Worm (Caenorhabditis elegans) whole organism, L1 larva: ENCODE results near the gene F53F8.6.

Source experiments
- C04F5.9 ChIP-seq: sonication (generic microtip); optimal IDR thresholded peaks from 2 replicates; lab custom pipeline; 2016; ENCODE audit warnings: missing genetic modification characterization, missing compliant biosample characterization
- C16A3.4 ChIP-seq: fragments of 150-350 bp; optimal IDR thresholded peaks from 2 replicates; lab custom pipeline; 2014; ENCODE audit warnings: missing biosample characterization, missing genetic modification characterization
- C34B4.2 ChIP-seq: sonication (generic microtip); optimal IDR thresholded peaks from 2 replicates; lab custom pipeline; 2017; ENCODE audit warnings: mild to moderate bottlenecking, missing genetic modification characterization, missing compliant biosample characterization
- F16B12.6 ChIP-seq: fragments of 150-350 bp; optimal IDR thresholded peaks from 2 replicates; lab custom pipeline; 2014; ENCODE audit warnings: missing biosample characterization, missing genetic modification characterization
- Y116A8C.19 ChIP-seq: sonication (generic microtip); optimal IDR thresholded peaks from 2 replicates; lab custom pipeline; 2016; ENCODE audit warnings: missing compliant biosample characterization, missing genetic modification characterization, borderline replicate concordance
- ceh-63 ChIP-seq: fragments of 200-800 bp; sonication (Bioruptor generic); optimal IDR thresholded peaks from 2 replicates; lab custom pipeline; 2018; ENCODE audit warnings: mild to moderate bottlenecking, missing genetic modification characterization, missing compliant biosample characterization
- ceh-8 ChIP-seq: fragments of 200-800 bp; sonication (Bioruptor generic); optimal IDR thresholded peaks from 2 replicates; lab custom pipeline; 2018; ENCODE audit warnings: mild to moderate bottlenecking, missing genetic modification characterization, moderate library complexity, missing compliant biosample characterization
- ceh-82 ChIP-seq, 3 experiments: fragments of 150-350 bp in 1 of 3; sonication (generic microtip) in 2 of 3; optimal IDR thresholded peaks; 2 replicates each; lab custom pipeline; 2014 to 2017; ENCODE audit warnings: missing biosample characterization in 3 of 3, missing genetic modification characterization in 3 of 3
- ceh-88 ChIP-seq: fragments of 200-800 bp; sonication (Bioruptor generic); IDR thresholded peaks from 2 replicates; pipeline ENCODE4 v1.3.6; 2022; ENCODE audit warnings: missing genetic modification characterization, missing compliant biosample characterization
- ceh-90 ChIP-seq: sonication (generic microtip); optimal IDR thresholded peaks from 2 replicates; lab custom pipeline; 2016; ENCODE audit warnings: missing genetic modification characterization, missing compliant biosample characterization
- ces-1 ChIP-seq: fragments of 150-350 bp; optimal IDR thresholded peaks from 2 replicates; lab custom pipeline; 2014; ENCODE audit warnings: missing biosample characterization, missing genetic modification reagents, missing genetic modification characterization
- egl-13 ChIP-seq: sonication (generic microtip); optimal IDR thresholded peaks from 2 replicates; lab custom pipeline; 2016; ENCODE audit warnings: missing genotype, missing genetic modification reagents, missing genetic modification characterization, missing compliant biosample characterization
- elt-2 ChIP-seq: sonication (generic microtip); optimal IDR thresholded peaks from 2 replicates; lab custom pipeline; 2016; ENCODE audit warnings: missing genetic modification characterization, mild to moderate bottlenecking, inconsistent platforms, missing compliant biosample characterization, missing genetic modification reagents
- elt-3 ChIP-seq, 6 experiments: fragments of 150-350 bp in 1 of 6; sonication (generic microtip); optimal IDR thresholded peaks; 2 replicates each; lab custom pipeline; 2017 to 2018; ENCODE audit warnings: missing biosample characterization in 6 of 6, missing genetic modification characterization in 6 of 6, inconsistent platforms in 1 of 6
- ets-5 ChIP-seq: fragments of 200-800 bp; sonication (Bioruptor generic); IDR thresholded peaks from 2 replicates; pipeline ENCODE4 v1.3.6; 2022; ENCODE audit warnings: missing genetic modification characterization, missing compliant biosample characterization
- fkh-4 ChIP-seq: sonication (generic microtip); optimal IDR thresholded peaks from 2 replicates; lab custom pipeline; 2016; ENCODE audit warnings: missing compliant biosample characterization, missing genetic modification characterization, borderline replicate concordance
- grh-1 ChIP-seq: fragments of 200-800 bp; sonication (Bioruptor generic); IDR thresholded peaks from 2 replicates; pipeline ENCODE4 v1.3.6; 2022; ENCODE audit warnings: missing genetic modification reagents, missing genetic modification characterization, missing compliant biosample characterization
- hpl-2 ChIP-seq: fragments of 150-350 bp; optimal IDR thresholded peaks from 2 replicates; lab custom pipeline; 2014; ENCODE audit warnings: missing biosample characterization, missing genetic modification reagents, missing genetic modification characterization
- isw-1 ChIP-seq: fragments of 200-800 bp; sonication (Bioruptor generic); IDR thresholded peaks from 2 replicates; pipeline ENCODE4 v1.3.6; 2022; ENCODE audit warnings: missing genetic modification characterization, missing compliant biosample characterization
- lin-13 ChIP-seq: fragments of 150-350 bp; optimal IDR thresholded peaks from 2 replicates; lab custom pipeline; 2014; ENCODE audit warnings: missing biosample characterization, missing genetic modification reagents, missing genetic modification characterization
- lin-14 ChIP-seq: fragments of 200-800 bp; sonication (Bioruptor generic); optimal IDR thresholded peaks from 2 replicates; lab custom pipeline; 2018; ENCODE audit warnings: mild to moderate bottlenecking, missing genetic modification characterization, moderate library complexity, missing compliant biosample characterization
- lin-15B ChIP-seq: fragments of 150-350 bp; sonication (generic microtip); optimal IDR thresholded peaks from 3 replicates; lab custom pipeline; 2014; ENCODE audit warnings: missing biosample characterization, missing genetic modification characterization
- lir-3 ChIP-seq: sonication (generic microtip); optimal IDR thresholded peaks from 2 replicates; lab custom pipeline; 2016; ENCODE audit warnings: mild to moderate bottlenecking, missing genetic modification characterization, moderate library complexity, missing compliant biosample characterization; ENCODE audit not compliant: poor library complexity
- mdl-1 ChIP-seq, 2 experiments: fragments of 150-350 bp; optimal IDR thresholded peaks; 2 replicates each; lab custom pipeline; 2014 to 2017; ENCODE audit warnings: missing biosample characterization in 2 of 2, missing genetic modification characterization in 2 of 2, inconsistent platforms in 1 of 2
- nhr-11 ChIP-seq: fragments of 150-350 bp; optimal IDR thresholded peaks from 2 replicates; lab custom pipeline; 2014; ENCODE audit warnings: missing biosample characterization, missing genetic modification characterization
- nhr-12 ChIP-seq: sonication (generic microtip); optimal IDR thresholded peaks from 2 replicates; lab custom pipeline; 2017; ENCODE audit warnings: missing biosample characterization, missing genetic modification characterization
- nhr-19 ChIP-seq: fragments of 200-800 bp; sonication (Bioruptor generic); conservative IDR thresholded peaks from 2 replicates; pipeline ENCODE4 v1.3.6; 2022; ENCODE audit warnings: missing genetic modification characterization, missing compliant biosample characterization
- nhr-76 ChIP-seq: sonication (generic microtip); optimal IDR thresholded peaks from 2 replicates; lab custom pipeline; 2017; ENCODE audit warnings: missing biosample characterization, missing genetic modification characterization
- nhr-77 ChIP-seq: fragments of 150-350 bp; optimal IDR thresholded peaks from 2 replicates; lab custom pipeline; 2014; ENCODE audit warnings: missing biosample characterization, missing genetic modification characterization
- nhr-84 ChIP-seq: sonication (generic microtip); optimal IDR thresholded peaks from 2 replicates; lab custom pipeline; 2017; ENCODE audit warnings: missing biosample characterization, missing genetic modification characterization
- nhr-90 ChIP-seq: sonication (generic microtip); optimal IDR thresholded peaks from 2 replicates; lab custom pipeline; 2016; ENCODE audit warnings: mild to moderate bottlenecking, missing genetic modification characterization, missing compliant biosample characterization; ENCODE audit not compliant: poor library complexity
- rnt-1 ChIP-seq: sonication (generic microtip); optimal IDR thresholded peaks from 2 replicates; lab custom pipeline; 2016; ENCODE audit warnings: mild to moderate bottlenecking, missing genetic modification characterization, moderate library complexity, missing compliant biosample characterization
- skn-1 ChIP-seq: fragments of 150-350 bp; optimal IDR thresholded peaks from 2 replicates; lab custom pipeline; 2014; ENCODE audit warnings: missing biosample characterization, missing genetic modification characterization
- snpc-4 ChIP-seq: fragments of 150-350 bp; optimal IDR thresholded peaks from 2 replicates; lab custom pipeline; 2014; ENCODE audit warnings: missing biosample characterization, missing genetic modification characterization
- snu-23 ChIP-seq: sonication (generic microtip); optimal IDR thresholded peaks from 2 replicates; lab custom pipeline; 2016; ENCODE audit warnings: missing genetic modification characterization, missing compliant biosample characterization
- sox-4 ChIP-seq: sonication (generic microtip); optimal IDR thresholded peaks from 2 replicates; lab custom pipeline; 2016; ENCODE audit warnings: missing genetic modification characterization, missing compliant biosample characterization
- sptf-1 ChIP-seq: fragments of 150-350 bp; optimal IDR thresholded peaks from 2 replicates; lab custom pipeline; 2014; ENCODE audit warnings: missing biosample characterization, missing genetic modification characterization
- sup-37 ChIP-seq: fragments of 200-800 bp; sonication (Bioruptor generic); optimal IDR thresholded peaks from 2 replicates; lab custom pipeline; 2018; ENCODE audit warnings: mild to moderate bottlenecking, missing genetic modification characterization, missing compliant biosample characterization
- unc-30 ChIP-seq: sonication (generic microtip); optimal IDR thresholded peaks from 2 replicates; lab custom pipeline; 2017; ENCODE audit warnings: missing biosample characterization, missing genetic modification characterization
- unc-62 ChIP-seq: fragments of 150-350 bp; optimal IDR thresholded peaks from 2 replicates; lab custom pipeline; 2014; ENCODE audit warnings: missing biosample characterization, missing genetic modification reagents, missing genetic modification characterization
- unc-86 ChIP-seq: sonication (generic microtip); optimal IDR thresholded peaks from 2 replicates; lab custom pipeline; 2016; ENCODE audit warnings: missing genetic modification characterization, missing compliant biosample characterization
- unc-98 ChIP-seq: fragments of 200-800 bp; sonication (Bioruptor generic); IDR thresholded peaks from 2 replicates; pipeline ENCODE4 v1.3.6; 2022; ENCODE audit warnings: missing genetic modification characterization, missing compliant biosample characterization
- zag-1 ChIP-seq: fragments of 150-350 bp; optimal IDR thresholded peaks from 2 replicates; lab custom pipeline; 2014; ENCODE audit warnings: missing biosample characterization, missing genetic modification characterization
- ztf-4 ChIP-seq: fragments of 150-350 bp; optimal IDR thresholded peaks from 2 replicates; lab custom pipeline; 2014; ENCODE audit warnings: missing biosample characterization, missing genetic modification characterization

Gene F53F8.6

ce11 chrV:20703998-20704572 is at the start of gene F53F8.6, which contains the start of gene F53F8.5 (continued):
- no peak for TF ChIP-seq sup-37
- TF ChIP-seq hpl-2 (GFP tag; lab: Kevin White, UChicago) = no peak
- TF ChIP-seq zag-1 (tag; lab: Kevin White, UChicago) = no peak
- TF ChIP-seq lin-15B = peak; percentile 6
- TF ChIP-seq ceh-90 (tag; lab: Kevin White, UChicago) = no peak
- peak; percentile 53 for TF ChIP-seq unc-86 (tag; lab: Kevin White, UChicago)
- no peak for TF ChIP-seq lir-3
- no peak for TF ChIP-seq ceh-88 (GFP tag; lab: Robert Waterston, UW)
- no peak for TF ChIP-seq egl-13
- TF ChIP-seq ztf-4 (tag; lab: Kevin White, UChicago) = no peak
- peak; percentile 49 for TF ChIP-seq snpc-4 (tag; lab: Kevin White, UChicago)
- no peak for TF ChIP-seq Y116A8C.19 (tag; lab: Kevin White, UChicago)
- TF ChIP-seq ces-1 = no peak
- TF ChIP-seq lin-13 (GFP tag; lab: Kevin White, UChicago) = peak; percentile 43
- TF ChIP-seq lin-14 = peak; percentile 55
- no peak for TF ChIP-seq unc-98 (GFP tag; lab: Robert Waterston, UW)
- TF ChIP-seq skn-1 (tag; lab: Kevin White, UChicago) = peak; percentile 60
- TF ChIP-seq rnt-1 (tag; lab: Kevin White, UChicago) = peak; percentile 70
- TF ChIP-seq grh-1 (GFP tag; lab: Robert Waterston, UW) = peak; percentile 55; the same call in 1 of the 2 replicates
- TF ChIP-seq ets-5 (GFP tag; lab: Robert Waterston, UW) = no peak
- no peak for TF ChIP-seq ceh-8 (GFP tag; lab: Kevin White, UChicago)
- TF ChIP-seq sox-4 = no peak
- TF ChIP-seq unc-62 (GFP tag; lab: Kevin White, UChicago) = no peak
- TF ChIP-seq nhr-19 (GFP tag; lab: Robert Waterston, UW) = peak; percentile 62
- TF ChIP-seq ceh-82 (tag; optimal IDR thresholded peaks at IDR 0.05; lab: Kevin White, UChicago) = peak; percentile 29 to 57 (median 53)
- TF ChIP-seq unc-30 (tag; lab: Kevin White, UChicago) = no peak
- no peak for TF ChIP-seq C04F5.9 (tag; lab: Kevin White, UChicago)
- TF ChIP-seq sptf-1 (tag; lab: Kevin White, UChicago) = no peak
- no peak for TF ChIP-seq nhr-12 (tag; lab: Kevin White, UChicago)
- peak; percentile 71 for TF ChIP-seq nhr-90
- no peak for TF ChIP-seq nhr-76 (tag; lab: Kevin White, UChicago)
- TF ChIP-seq isw-1 (GFP tag; lab: Robert Waterston, UW) = peak; percentile 63

ce11 chrV:20654350-20654749 is 49.7 kb upstream of the F53F8.6 start, which contains the start of gene mnr-1:
Gene mnr-1 (plus strand): TSS chrV:20654650.
- TF ChIP-seq nhr-84 (tag; lab: Kevin White, UChicago) (no peak), skn-1 (tag; lab: Kevin White, UChicago) (no peak), elt-2 (tag; lab: Kevin White, UChicago) (no peak), snu-23 (GFP tag; lab: Kevin White, UChicago) (no peak), unc-62 (GFP tag; lab: Kevin White, UChicago) (no peak), nhr-11 (no peak), lin-14 (no peak), elt-3 (tag; optimal IDR thresholded peaks at IDR 0.05; lab: Kevin White, UChicago) (no peak), fkh-4 (tag; lab: Kevin White, UChicago) (no peak), mdl-1 (tag; optimal IDR thresholded peaks at IDR 0.05; lab: Kevin White, UChicago) (no peak), F16B12.6 (tag; lab: Kevin White, UChicago) (no peak), C16A3.4 (tag; lab: Kevin White, UChicago) (no peak), C34B4.2 (tag; lab: Kevin White, UChicago) (no peak), lir-3 (no peak), ceh-63 (GFP tag; lab: Kevin White, UChicago) (no peak), nhr-77 (tag; lab: Kevin White, UChicago) (no peak)
- TF ChIP-seq, all 84 proteins: peak for 0
